Worm (Caenorhabditis elegans): ENCODE data around the gene sav-1.

The sav-1 gene

DNA sequence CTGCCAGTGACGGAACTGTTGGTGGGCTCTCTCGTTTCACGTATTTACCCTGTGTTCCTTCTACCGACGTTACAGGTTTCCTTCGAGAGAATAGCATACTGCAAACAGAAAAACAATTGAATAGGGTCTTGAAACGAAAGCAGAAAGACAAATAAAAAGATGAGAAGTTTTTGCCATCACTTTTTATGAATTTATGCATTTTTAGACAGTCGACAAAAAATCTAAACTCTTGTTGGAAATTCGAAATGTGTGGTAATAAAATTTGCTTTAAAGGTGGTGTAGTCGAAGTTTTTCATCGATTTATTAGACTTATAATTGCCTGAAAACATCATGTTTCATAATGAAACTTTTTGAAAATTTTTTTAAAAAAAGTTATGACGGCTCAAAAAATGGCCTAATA, at the start of gene sav-1:
Gene sav-1 (minus strand): TSS at position 101 of the 400 bp plus-strand sequence.
- no peak for TF ChIP-seq flt-1 (GFP tag; IDR thresholded peaks at IDR 0.05)
- no peak for TF ChIP-seq ama-1 (optimal IDR thresholded peaks at IDR 0.05)
- no peak for TF ChIP-seq B0310.2 (tag; optimal IDR thresholded peaks at IDR 0.05)
- TF ChIP-seq ceh-13 (GFP tag; optimal IDR thresholded peaks at IDR 0.05) = no peak
- no peak for TF ChIP-seq sea-1 (GFP tag; conservative IDR thresholded peaks at IDR 0.05)
- TF ChIP-seq tbx-11 (GFP tag; IDR thresholded peaks at IDR 0.05) = no peak
- TF ChIP-seq hmbx-1 (tag; optimal IDR thresholded peaks at IDR 0.05) = no peak
- TF ChIP-seq aly-1 (tag; optimal IDR thresholded peaks at IDR 0.05) = no peak
- no peak for TF ChIP-seq ceh-36 (tag; optimal IDR thresholded peaks at IDR 0.05)
- no peak for TF ChIP-seq F13C5.2 (tag; optimal IDR thresholded peaks at IDR 0.05)
- no peak for TF ChIP-seq hnd-1 (tag; optimal IDR thresholded peaks at IDR 0.05)
- TF ChIP-seq tbx-37 (GFP tag; conservative IDR thresholded peaks at IDR 0.05) = no peak
- no peak for TF ChIP-seq scrt-1 (GFP tag; IDR thresholded peaks at IDR 0.05)
- TF ChIP-seq pes-1 (GFP tag; IDR thresholded peaks at IDR 0.05) = no peak
- TF ChIP-seq tra-4 (tag; optimal IDR thresholded peaks at IDR 0.05) = no peak
- no peak for TF ChIP-seq hmg-4 (GFP tag; optimal IDR thresholded peaks at IDR 0.05)

DNA sequence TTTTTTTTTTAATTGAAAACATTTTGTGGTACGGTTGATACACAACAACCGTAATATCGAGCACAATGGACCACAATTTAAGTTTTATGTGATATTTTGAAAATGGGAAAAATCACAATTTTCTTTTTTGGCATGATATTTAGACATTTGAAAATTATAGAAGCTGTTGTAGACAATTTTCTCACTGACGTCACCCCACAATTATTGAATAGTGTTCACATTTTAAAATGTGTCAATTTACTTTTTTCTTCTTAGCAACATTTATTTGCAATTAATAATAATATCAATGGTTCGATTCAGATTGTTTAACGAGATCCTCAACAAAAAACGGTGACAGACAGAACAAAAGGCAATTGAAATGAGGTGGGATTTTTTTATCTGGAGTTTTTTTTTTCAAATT, 48.4 kb upstream of the sav-1 start, which contains the start of gene T01B6.1:
Gene T01B6.1 (plus strand): TSS at position 301 of the 400 bp plus-strand sequence.
- no peak for TF ChIP-seq F13C5.2 (tag; optimal IDR thresholded peaks at IDR 0.05)
- TF ChIP-seq tra-4 (tag; optimal IDR thresholded peaks at IDR 0.05) = no peak

DNA sequence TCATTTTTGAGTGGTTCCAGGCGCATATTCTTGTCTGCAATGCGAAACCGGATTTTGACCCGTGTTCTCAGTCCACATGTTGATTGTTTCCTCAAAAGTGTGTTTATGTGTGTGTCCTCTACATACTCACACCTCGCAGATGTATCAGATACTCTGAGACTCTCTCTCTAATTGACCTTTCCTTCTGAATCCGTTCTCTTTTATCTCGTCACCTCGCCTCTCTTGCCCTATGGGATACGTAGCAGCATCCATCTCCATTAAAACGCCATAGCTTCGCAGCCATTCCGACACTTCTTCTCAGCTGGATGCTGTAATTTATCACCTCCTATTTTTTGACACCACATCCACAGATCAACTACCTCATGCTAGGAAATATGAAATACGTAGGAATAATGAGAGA, 43.5 kb upstream of the sav-1 start:
- no peak for TF ChIP-seq flt-1 (GFP tag; IDR thresholded peaks at IDR 0.05)
- TF ChIP-seq tra-4 (tag; optimal IDR thresholded peaks at IDR 0.05) = no peak
- TF ChIP-seq scrt-1 (GFP tag; IDR thresholded peaks at IDR 0.05) = no peak
- TF ChIP-seq sea-1 (GFP tag; conservative IDR thresholded peaks at IDR 0.05) = no peak
- TF ChIP-seq hmg-4 (GFP tag; optimal IDR thresholded peaks at IDR 0.05) = no peak
- no peak for TF ChIP-seq F13C5.2 (tag; optimal IDR thresholded peaks at IDR 0.05)
- TF ChIP-seq ets-7 (tag; optimal IDR thresholded peaks at IDR 0.05) = no peak
- no peak for TF ChIP-seq ceh-36 (tag; optimal IDR thresholded peaks at IDR 0.05)
- TF ChIP-seq aly-1 (tag; optimal IDR thresholded peaks at IDR 0.05) = no peak
- TF ChIP-seq hnd-1 (tag; optimal IDR thresholded peaks at IDR 0.05) = no peak
- no peak for TF ChIP-seq tbx-11 (GFP tag; IDR thresholded peaks at IDR 0.05)
- no peak for TF ChIP-seq ceh-13 (GFP tag; optimal IDR thresholded peaks at IDR 0.05)
- TF ChIP-seq tbx-37 (GFP tag; conservative IDR thresholded peaks at IDR 0.05) = no peak
- TF ChIP-seq ama-1 (optimal IDR thresholded peaks at IDR 0.05) = no peak
- TF ChIP-seq hmbx-1 (tag; optimal IDR thresholded peaks at IDR 0.05) = no peak
- no peak for TF ChIP-seq pes-1 (GFP tag; IDR thresholded peaks at IDR 0.05)
- TF ChIP-seq B0310.2 (tag; optimal IDR thresholded peaks at IDR 0.05) = no peak

DNA sequence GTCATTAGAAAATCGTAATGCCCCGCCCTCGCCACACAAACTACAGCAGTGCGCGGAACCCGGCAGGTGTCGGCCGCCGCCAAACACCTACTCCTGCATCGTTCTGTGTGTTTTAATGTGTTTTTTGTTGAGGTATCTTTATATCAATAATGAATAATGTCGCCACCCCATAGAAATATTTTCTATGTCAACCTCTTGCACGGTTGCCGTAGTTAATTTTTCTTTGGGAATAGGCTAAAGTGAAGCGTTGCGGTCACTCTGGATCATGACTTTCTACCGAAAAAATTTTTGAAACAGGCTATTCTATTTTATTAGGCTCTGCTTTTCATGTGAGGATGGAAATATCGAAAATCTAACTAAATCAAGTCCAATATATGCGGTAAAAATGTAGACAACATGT, 41.9 kb upstream of the sav-1 start:
- peak; percentile 77 for TF ChIP-seq ama-1 (optimal IDR thresholded peaks at IDR 0.05)
- TF ChIP-seq ceh-13 (GFP tag; optimal IDR thresholded peaks at IDR 0.05) = no peak

DNA sequence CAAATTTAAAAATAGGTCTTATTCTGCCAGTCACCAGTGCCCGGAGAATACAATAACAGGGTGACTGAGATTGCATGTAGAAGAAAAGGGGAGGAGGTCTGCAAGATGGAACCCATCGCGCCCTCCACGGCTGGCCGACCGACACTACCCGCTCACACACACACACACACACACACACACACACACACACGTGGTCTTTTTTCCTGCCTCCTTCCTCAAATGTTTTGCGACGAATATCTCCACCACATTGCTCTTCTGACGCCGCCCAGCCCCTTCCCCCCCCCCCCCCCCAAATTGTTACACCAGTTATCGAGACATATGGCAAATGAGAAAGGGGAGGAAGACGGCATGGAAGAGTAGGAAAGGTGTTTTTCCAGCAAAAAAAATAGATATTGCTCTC, 34.8 kb upstream of the sav-1 start:
- TF ChIP-seq tra-4 (tag; optimal IDR thresholded peaks at IDR 0.05) = no peak
- no peak for TF ChIP-seq tbx-11 (GFP tag; IDR thresholded peaks at IDR 0.05)
- TF ChIP-seq F13C5.2 (tag; optimal IDR thresholded peaks at IDR 0.05) = peak; percentile 6
- TF ChIP-seq tbx-37 (GFP tag; conservative IDR thresholded peaks at IDR 0.05) = 0 out of 2 replicates have a peak, but pooled peaks have one; percentile 19
- TF ChIP-seq hmg-4 (GFP tag; optimal IDR thresholded peaks at IDR 0.05) = peak; percentile 15

DNA sequence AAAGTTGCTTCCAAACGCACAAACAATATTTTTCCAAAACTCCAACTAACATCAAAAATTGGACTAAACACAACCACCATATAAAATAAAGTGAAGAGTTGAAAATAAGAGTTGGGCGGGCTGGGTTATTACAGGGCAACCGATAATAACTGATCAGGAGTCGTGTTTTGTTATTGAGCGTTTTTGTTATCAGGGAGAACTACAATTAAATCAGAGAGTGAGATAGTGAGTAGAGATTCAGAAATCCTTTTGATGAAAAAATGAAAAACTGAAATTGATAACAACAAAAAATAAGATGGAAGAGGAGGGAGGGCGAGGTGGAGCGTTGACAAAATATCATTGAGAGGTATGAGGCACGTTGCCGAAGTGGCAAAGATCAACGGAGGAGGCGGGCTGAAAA, 33.5 kb upstream of the sav-1 start:
- TF ChIP-seq ama-1 (optimal IDR thresholded peaks at IDR 0.05) = no peak
- TF ChIP-seq tbx-37 (GFP tag; conservative IDR thresholded peaks at IDR 0.05) = no peak
- TF ChIP-seq flt-1 (GFP tag; IDR thresholded peaks at IDR 0.05) = no peak
- TF ChIP-seq tbx-11 (GFP tag; IDR thresholded peaks at IDR 0.05) = no peak
- no peak for TF ChIP-seq hmg-4 (GFP tag; optimal IDR thresholded peaks at IDR 0.05)
- no peak for TF ChIP-seq ets-7 (tag; optimal IDR thresholded peaks at IDR 0.05)
- no peak for TF ChIP-seq hmbx-1 (tag; optimal IDR thresholded peaks at IDR 0.05)
- no peak for TF ChIP-seq tra-4 (tag; optimal IDR thresholded peaks at IDR 0.05)
- TF ChIP-seq aly-1 (tag; optimal IDR thresholded peaks at IDR 0.05) = no peak
- TF ChIP-seq B0310.2 (tag; optimal IDR thresholded peaks at IDR 0.05) = no peak
- TF ChIP-seq F13C5.2 (tag; optimal IDR thresholded peaks at IDR 0.05) = no peak
- TF ChIP-seq sea-1 (GFP tag; conservative IDR thresholded peaks at IDR 0.05) = no peak
- no peak for TF ChIP-seq ceh-13 (GFP tag; optimal IDR thresholded peaks at IDR 0.05)
- no peak for TF ChIP-seq pes-1 (GFP tag; IDR thresholded peaks at IDR 0.05)
- TF ChIP-seq scrt-1 (GFP tag; IDR thresholded peaks at IDR 0.05) = no peak
- TF ChIP-seq hnd-1 (tag; optimal IDR thresholded peaks at IDR 0.05) = no peak
- TF ChIP-seq ceh-36 (tag; optimal IDR thresholded peaks at IDR 0.05) = no peak

DNA sequence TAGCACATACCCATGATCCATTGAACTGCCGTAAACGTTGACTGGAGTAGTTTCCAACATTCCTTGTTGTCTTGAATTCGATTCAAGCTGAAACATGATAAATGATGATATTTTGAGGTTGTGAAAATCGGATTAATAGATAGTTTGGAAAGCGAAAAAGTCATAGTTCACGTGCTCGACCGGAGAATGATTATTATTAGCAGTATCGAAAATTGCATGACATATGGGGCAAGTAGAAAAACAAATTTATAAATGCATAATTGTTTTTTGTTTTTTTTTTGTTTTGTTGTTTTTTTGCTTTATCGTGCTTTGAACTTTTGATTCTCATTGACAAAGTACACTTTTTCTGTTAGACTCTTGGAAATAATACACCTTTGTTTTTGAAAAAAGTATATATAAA, 32.2 kb upstream of the sav-1 start, which contains the start of gene aakg-4:
Gene aakg-4 (minus strand): TSS at position 101 of the 400 bp plus-strand sequence.
- TF ChIP-seq flt-1 (GFP tag; IDR thresholded peaks at IDR 0.05) (no peak), sea-1 (GFP tag; conservative IDR thresholded peaks at IDR 0.05) (no peak), B0310.2 (tag; optimal IDR thresholded peaks at IDR 0.05) (no peak), ceh-36 (tag; optimal IDR thresholded peaks at IDR 0.05) (no peak), tra-4 (tag; optimal IDR thresholded peaks at IDR 0.05) (no peak), hmbx-1 (tag; optimal IDR thresholded peaks at IDR 0.05) (no peak), aly-1 (tag; optimal IDR thresholded peaks at IDR 0.05) (no peak), scrt-1 (GFP tag; IDR thresholded peaks at IDR 0.05) (no peak), F13C5.2 (tag; optimal IDR thresholded peaks at IDR 0.05) (no peak), pes-1 (GFP tag; IDR thresholded peaks at IDR 0.05) (no peak), hnd-1 (tag; optimal IDR thresholded peaks at IDR 0.05) (no peak), ceh-13 (GFP tag; optimal IDR thresholded peaks at IDR 0.05) (no peak)

DNA sequence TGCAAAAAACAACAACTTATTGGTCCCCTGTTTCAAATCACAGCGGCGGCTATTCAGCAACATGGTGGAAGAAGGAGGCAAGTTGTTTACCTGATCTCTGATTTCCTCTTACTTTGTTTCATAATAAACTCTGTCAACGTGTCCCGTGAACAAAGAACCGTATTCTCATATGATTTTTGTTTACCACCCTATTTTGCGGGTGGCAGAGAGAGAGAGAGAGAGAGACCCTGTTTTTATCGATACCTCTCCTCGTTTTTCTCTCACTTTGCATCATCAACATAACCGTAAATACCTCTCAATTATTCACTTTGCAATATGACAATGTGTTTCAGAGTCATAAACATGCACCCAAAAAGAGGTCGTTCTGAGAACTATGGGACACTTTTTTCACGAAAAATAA, 30.5 kb upstream of the sav-1 start:
- TF ChIP-seq ceh-36 (tag; optimal IDR thresholded peaks at IDR 0.05) (no peak), ets-7 (tag; optimal IDR thresholded peaks at IDR 0.05) (no peak), hnd-1 (tag; optimal IDR thresholded peaks at IDR 0.05) (no peak), tra-4 (tag; optimal IDR thresholded peaks at IDR 0.05) (no peak), ama-1 (optimal IDR thresholded peaks at IDR 0.05) (no peak), F13C5.2 (tag; optimal IDR thresholded peaks at IDR 0.05) (no peak)
